Fruit fly (Drosophila melanogaster) whole organism, prepupa: ENCODE results near the gene CG7724.

ENCODE experiments used
- Blimp-1 ChIP-seq: fragments of 200-800 bp; sonication (Bioruptor generic); optimal IDR thresholded peaks from 3 replicates; lab custom pipeline; 2017; ENCODE audit warnings: missing biosample characterization, missing genetic modification characterization, mild to moderate bottlenecking, moderate library complexity, missing genetic modification reagents
- CG32006 ChIP-seq: fragments of 200-800 bp; sonication (Bioruptor generic); optimal IDR thresholded peaks from 3 replicates; lab custom pipeline; 2017; ENCODE audit warnings: missing biosample characterization, mild to moderate bottlenecking, missing genetic modification characterization
- CG6808 ChIP-seq: fragments of 200-800 bp; sonication (Bioruptor generic); optimal IDR thresholded peaks from 3 replicates; lab custom pipeline; 2017; ENCODE audit warnings: missing biosample characterization, missing genetic modification characterization, mild to moderate bottlenecking, moderate library complexity, missing genetic modification reagents
- Gug ChIP-seq: fragments of 200-800 bp; sonication (Bioruptor generic); IDR thresholded peaks from 2 replicates; pipeline ENCODE4 v1.3.6; 2022; ENCODE audit warnings: missing biosample characterization, missing genetic modification characterization
- OdsH ChIP-seq: fragments of 200-800 bp; sonication (Bioruptor generic); optimal IDR thresholded peaks from 3 replicates; lab custom pipeline; 2016; ENCODE audit warnings: missing biosample characterization, missing genetic modification characterization
- Sox15 ChIP-seq: fragments of 200-800 bp; sonication (Bioruptor generic); optimal IDR thresholded peaks from 3 replicates; lab custom pipeline; 2016; ENCODE audit warnings: missing biosample characterization, missing genetic modification characterization
- dac ChIP-seq: fragments of 200-800 bp; sonication (Bioruptor generic); optimal IDR thresholded peaks from 2 replicates; lab custom pipeline; 2017; ENCODE audit warnings: missing biosample characterization, mild to moderate bottlenecking, missing genetic modification characterization

dm6 chr3L:17009715-17010491, 45.5 kb upstream of the CG7724 start:
- TF ChIP-seq Gug: peak; percentile 46
- peak; percentile 30 for TF ChIP-seq Blimp-1
- TF ChIP-seq CG32006 (GFP tag; lab: Kevin White, UChicago): peak; percentile 26
- TF ChIP-seq OdsH (GFP tag; lab: Kevin White, UChicago): peak; percentile 56
- no peak for TF ChIP-seq Sox15 (GFP tag; lab: Kevin White, UChicago)
- TF ChIP-seq dac (GFP tag; lab: Kevin White, UChicago): no peak
- no peak for TF ChIP-seq CG6808 (GFP tag; lab: Kevin White, UChicago)
